Fruit fly (Drosophila melanogaster) whole organism: ENCODE data around the gene CG12355.

ENCODE experiments used
- CG8478 ChIP-seq: fragments of >200 bp; optimal IDR thresholded peaks from 2 replicates; lab custom pipeline; 2018; ENCODE audit warnings: inconsistent platforms
- Dll ChIP-seq: fragments of >200 bp; optimal IDR thresholded peaks from 2 replicates; lab custom pipeline; 2017
- EcR ChIP-seq, 2 experiments: fragments of >200 bp; optimal IDR thresholded peaks; 2 replicates each; lab custom pipeline; 2017; ENCODE audit warnings: missing biosample characterization in 2 of 2, missing genetic modification characterization in 2 of 2, missing genetic modification reagents in 2 of 2
- pan ChIP-seq: fragments of >200 bp; optimal IDR thresholded peaks from 2 replicates; lab custom pipeline; 2017
- psq ChIP-seq: fragments of >200 bp; optimal IDR thresholded peaks from 2 replicates; lab custom pipeline; 2017
- usp ChIP-seq: fragments of >200 bp; optimal IDR thresholded peaks from 2 replicates; lab custom pipeline; 2017; ENCODE audit warnings: missing biosample characterization, missing genetic modification characterization, mixed read lengths

Gene CG12355

dm6 chr3L:15495449-15495848, at the start of gene CG12355:
Gene CG12355, minus strand, starts transcription at chr3L:15495549.
- TF ChIP-seq usp (GFP tag; lab: Kevin White, UChicago), result no peak
- TF ChIP-seq pan (lab: Kevin White, UChicago), result no peak
- TF ChIP-seq Dll, result no peak
- no peak for TF ChIP-seq psq
- TF ChIP-seq EcR (GFP tag; optimal IDR thresholded peaks at IDR 0.05; lab: Kevin White, UChicago), result no peak
- TF ChIP-seq CG8478 (lab: Kevin White, UChicago), result no peak

- peak; percentile 69 to 76 for TF ChIP-seq EcR (GFP tag; optimal IDR thresholded peaks at IDR 0.05; lab: Kevin White, UChicago)
- TF ChIP-seq psq, result no peak
These were observed 49.4 kb upstream of the CG12355 start for dm6 chr3L:15544455-15545415.

dm6 chr3L:15543467-15543866, 48.1 kb upstream of the CG12355 start:
- TF ChIP-seq usp (GFP tag; lab: Kevin White, UChicago), result no peak
- no peak for TF ChIP-seq psq
- no peak for TF ChIP-seq CG8478 (lab: Kevin White, UChicago)
- TF ChIP-seq Dll, result no peak
- TF ChIP-seq pan (lab: Kevin White, UChicago), result no peak
- TF ChIP-seq EcR (GFP tag; optimal IDR thresholded peaks at IDR 0.05; lab: Kevin White, UChicago), result no peak

- TF ChIP-seq EcR (GFP tag; optimal IDR thresholded peaks at IDR 0.05; lab: Kevin White, UChicago) (no peak), psq (no peak), Dll (no peak)
These were observed 47.7 kb upstream of the CG12355 start for dm6 chr3L:15543049-15543448.

- TF ChIP-seq CG8478 (lab: Kevin White, UChicago) (no peak), psq (no peak), pan (lab: Kevin White, UChicago) (no peak), Dll (no peak), usp (GFP tag; lab: Kevin White, UChicago) (no peak), EcR (GFP tag; optimal IDR thresholded peaks at IDR 0.05; lab: Kevin White, UChicago) (no peak)
These were observed 45.9 kb upstream of the CG12355 start for dm6 chr3L:15541281-15541680.

dm6 chr3L:15540682-15541081, 45.3 kb upstream of the CG12355 start:
- no peak for TF ChIP-seq CG8478 (lab: Kevin White, UChicago)
- no peak for TF ChIP-seq psq
- no peak for TF ChIP-seq EcR (GFP tag; optimal IDR thresholded peaks at IDR 0.05; lab: Kevin White, UChicago)
- no peak for TF ChIP-seq Dll

- TF ChIP-seq EcR (GFP tag; optimal IDR thresholded peaks at IDR 0.05; lab: Kevin White, UChicago), result no peak
- TF ChIP-seq Dll, result no peak
- no peak for TF ChIP-seq CG8478 (lab: Kevin White, UChicago)
- TF ChIP-seq pan (lab: Kevin White, UChicago), result no peak
- TF ChIP-seq usp (GFP tag; lab: Kevin White, UChicago), result no peak
- no peak for TF ChIP-seq psq
These were observed 44.6 kb upstream of the CG12355 start for dm6 chr3L:15539903-15540409.

- TF ChIP-seq psq (no peak), pan (lab: Kevin White, UChicago) (no peak), Dll (no peak), EcR (GFP tag; optimal IDR thresholded peaks at IDR 0.05; lab: Kevin White, UChicago) (no peak), usp (GFP tag; lab: Kevin White, UChicago) (no peak), CG8478 (lab: Kevin White, UChicago) (no peak)
These were observed 43.5 kb upstream of the CG12355 start for dm6 chr3L:15538582-15539490.

dm6 chr3L:15537916-15538581, 42.7 kb upstream of the CG12355 start:
- no peak for TF ChIP-seq pan (lab: Kevin White, UChicago)
- no peak for TF ChIP-seq Dll
- no peak for TF ChIP-seq usp (GFP tag; lab: Kevin White, UChicago)
- TF ChIP-seq EcR (GFP tag; optimal IDR thresholded peaks at IDR 0.05; lab: Kevin White, UChicago), result peak in 1 of 2 experiments; percentile 19
- no peak for TF ChIP-seq CG8478 (lab: Kevin White, UChicago)
- TF ChIP-seq psq, result no peak

dm6 chr3L:15536550-15536949, 41.2 kb upstream of the CG12355 start:
- peak; percentile 1 for TF ChIP-seq pan (lab: Kevin White, UChicago)
- TF ChIP-seq usp (GFP tag; lab: Kevin White, UChicago), result no peak
- no peak for TF ChIP-seq psq
- no peak for TF ChIP-seq Dll
- no peak for TF ChIP-seq EcR (GFP tag; optimal IDR thresholded peaks at IDR 0.05; lab: Kevin White, UChicago)

dm6 chr3L:15535800-15536225, 40.5 kb upstream of the CG12355 start:
- TF ChIP-seq CG8478 (lab: Kevin White, UChicago) (no peak), EcR (GFP tag; optimal IDR thresholded peaks at IDR 0.05; lab: Kevin White, UChicago) (no peak), Dll (no peak), pan (lab: Kevin White, UChicago) (no peak), psq (no peak), usp (GFP tag; lab: Kevin White, UChicago) (no peak)
